Fruit fly (Drosophila melanogaster) whole organism, embryonic: ENCODE results near the gene sky.

Source experiments
- ATbp ChIP-seq: fragments of 200-800 bp; sonication (Bioruptor generic); optimal IDR thresholded peaks from 2 replicates; lab custom pipeline; 2017; ENCODE audit warnings: missing biosample characterization, mild to moderate bottlenecking, missing genetic modification characterization, missing genetic modification reagents
- Antp ChIP-seq: fragments of 200-800 bp; sonication (Bioruptor generic); optimal IDR thresholded peaks from 3 replicates; lab custom pipeline; 2016; ENCODE audit warnings: missing biosample characterization, missing genetic modification characterization
- BtbVII ChIP-seq: fragments of 200-800 bp; sonication (Bioruptor generic); optimal IDR thresholded peaks from 3 replicates; lab custom pipeline; 2017; ENCODE audit warnings: missing biosample characterization, mild to moderate bottlenecking, missing genetic modification characterization
- CG11456 ChIP-seq: fragments of 200-800 bp; sonication (Bioruptor generic); IDR thresholded peaks from 3 replicates; pipeline ENCODE4 v1.3.6; 2022; ENCODE audit warnings: missing biosample characterization, missing genetic modification characterization
- CG11504 ChIP-seq: fragments of 200-800 bp; sonication (Bioruptor generic); optimal IDR thresholded peaks from 3 replicates; lab custom pipeline; 2019; ENCODE audit warnings: missing biosample characterization, mild to moderate bottlenecking, missing genetic modification characterization, moderate library complexity
- CG12299 ChIP-seq: fragments of 200-800 bp; sonication (Bioruptor generic); optimal IDR thresholded peaks from 2 replicates; lab custom pipeline; 2018; ENCODE audit warnings: missing biosample characterization, mild to moderate bottlenecking, missing genetic modification characterization
- CG12942 ChIP-seq: fragments of 200-800 bp; sonication (Bioruptor generic); optimal IDR thresholded peaks from 3 replicates; lab custom pipeline; 2016; ENCODE audit warnings: missing biosample characterization, missing genetic modification characterization
- CG16779 ChIP-seq: fragments of 200-800 bp; sonication (Bioruptor generic); IDR thresholded peaks from 2 replicates; pipeline ENCODE4 v1.3.6; 2022; ENCODE audit warnings: missing biosample characterization, missing genetic modification characterization
- CG16863 ChIP-seq: fragments of 200-800 bp; sonication (Bioruptor generic); optimal IDR thresholded peaks from 3 replicates; lab custom pipeline; 2016; ENCODE audit warnings: missing biosample characterization, missing genetic modification characterization
- CG17912 ChIP-seq: fragments of 200-800 bp; sonication (Bioruptor generic); optimal IDR thresholded peaks from 2 replicates; lab custom pipeline; 2018; ENCODE audit warnings: missing biosample characterization, mild to moderate bottlenecking, missing genetic modification characterization
- CG2889 ChIP-seq: fragments of 200-800 bp; sonication (Bioruptor generic); IDR thresholded peaks from 3 replicates; pipeline ENCODE4 v1.3.6; 2022; ENCODE audit warnings: missing biosample characterization, missing genetic modification characterization
- CG32767 ChIP-seq: fragments of 200-800 bp; sonication (Bioruptor generic); IDR thresholded peaks from 2 replicates; pipeline ENCODE4 v1.3.6; 2022; ENCODE audit warnings: missing biosample characterization, missing genetic modification characterization
- CG4282 ChIP-seq: fragments of 200-800 bp; sonication (Bioruptor generic); optimal IDR thresholded peaks from 2 replicates; lab custom pipeline; 2016; ENCODE audit warnings: missing biosample characterization, missing genetic modification characterization
- CG6175 ChIP-seq: fragments of 200-800 bp; sonication (Bioruptor generic); IDR thresholded peaks from 3 replicates; pipeline ENCODE4 v1.3.6; 2022; ENCODE audit warnings: missing biosample characterization, missing genetic modification characterization
- CG7745 ChIP-seq: fragments of 200-800 bp; sonication (Bioruptor generic); optimal IDR thresholded peaks from 2 replicates; lab custom pipeline; 2018; ENCODE audit warnings: missing biosample characterization, mild to moderate bottlenecking, missing genetic modification characterization, moderate library complexity
- Dref ChIP-seq: fragments of 200-800 bp; sonication (Bioruptor generic); IDR thresholded peaks from 2 replicates; pipeline ENCODE4 v1.3.6; 2022; ENCODE audit warnings: missing biosample characterization, missing genetic modification characterization
- Elba2 ChIP-seq: fragments of 200-800 bp; sonication (Bioruptor generic); optimal IDR thresholded peaks from 3 replicates; lab custom pipeline; 2016; ENCODE audit warnings: missing biosample characterization, missing genetic modification characterization
- Ets97D ChIP-seq: fragments of 200-800 bp; sonication (Bioruptor generic); optimal IDR thresholded peaks from 3 replicates; lab custom pipeline; 2016; ENCODE audit warnings: missing biosample characterization, missing genetic modification characterization
- Fer1 ChIP-seq: fragments of 200-800 bp; sonication (Bioruptor generic); optimal IDR thresholded peaks from 2 replicates; lab custom pipeline; 2017; ENCODE audit warnings: missing biosample characterization, mild to moderate bottlenecking, missing genetic modification characterization
- Gug ChIP-seq: fragments of 200-800 bp; sonication (Bioruptor generic); IDR thresholded peaks from 4 replicates; pipeline ENCODE4 v1.3.6; 2022; ENCODE audit warnings: missing biosample characterization, missing genetic modification characterization
- H15 ChIP-seq: fragments of 200-800 bp; sonication (Bioruptor generic); IDR thresholded peaks from 3 replicates; pipeline ENCODE4 v1.3.6; 2022; ENCODE audit warnings: missing biosample characterization, missing genetic modification characterization
- Jarid2 ChIP-seq: fragments of 200-800 bp; sonication (Bioruptor generic); optimal IDR thresholded peaks from 3 replicates; lab custom pipeline; 2017; ENCODE audit warnings: mild to moderate bottlenecking, missing biosample characterization, missing genetic modification reagents, missing genetic modification characterization
- Mad ChIP-seq: fragments of 200-800 bp; sonication (Bioruptor generic); optimal IDR thresholded peaks from 2 replicates; lab custom pipeline; 2016; ENCODE audit warnings: missing biosample characterization, missing genetic modification characterization
- Neu2 ChIP-seq: fragments of 200-800 bp; sonication (Bioruptor generic); optimal IDR thresholded peaks from 3 replicates; lab custom pipeline; 2016; ENCODE audit warnings: missing biosample characterization, missing genetic modification characterization, borderline replicate concordance
- Ptx1 ChIP-seq: fragments of 200-800 bp; sonication (Bioruptor generic); IDR thresholded peaks from 2 replicates; pipeline ENCODE4 v1.3.6; 2022; ENCODE audit warnings: missing biosample characterization, missing genetic modification characterization
- Taf1 ChIP-seq: fragments of 200-800 bp; sonication (Bioruptor generic); IDR thresholded peaks from 2 replicates; pipeline ENCODE4 v1.3.6; 2022; ENCODE audit warnings: missing biosample characterization, missing genetic modification characterization
- Usf ChIP-seq: fragments of 200-800 bp; sonication (Bioruptor generic); optimal IDR thresholded peaks from 2 replicates; lab custom pipeline; 2017; ENCODE audit warnings: missing genotype, missing biosample characterization, missing genetic modification characterization
- ato ChIP-seq: fragments of 200-800 bp; sonication (Bioruptor generic); IDR thresholded peaks from 2 replicates; pipeline ENCODE4 v1.3.6; 2022; ENCODE audit warnings: missing biosample characterization, missing genetic modification characterization; ENCODE audit not compliant: partially characterized antibody
- btn ChIP-seq: fragments of 200-800 bp; sonication (Bioruptor generic); optimal IDR thresholded peaks from 2 replicates; lab custom pipeline; 2016; ENCODE audit warnings: missing biosample characterization, missing genetic modification characterization
- cg ChIP-seq: fragments of 200-800 bp; sonication (Bioruptor generic); optimal IDR thresholded peaks from 3 replicates; lab custom pipeline; 2019; ENCODE audit warnings: missing biosample characterization, mild to moderate bottlenecking, missing genetic modification characterization, moderate library complexity
- chn ChIP-seq: fragments of 200-800 bp; sonication (Bioruptor generic); optimal IDR thresholded peaks from 2 replicates; lab custom pipeline; 2016; ENCODE audit warnings: missing biosample characterization, missing genetic modification characterization
- corto ChIP-seq: fragments of 200-800 bp; sonication (Bioruptor generic); optimal IDR thresholded peaks from 2 replicates; lab custom pipeline; 2016; ENCODE audit warnings: missing biosample characterization, mild to moderate bottlenecking, missing genetic modification characterization, moderate library complexity
- dysf ChIP-seq: fragments of 200-800 bp; sonication (Bioruptor generic); IDR thresholded peaks from 3 replicates; pipeline ENCODE4 v1.3.6; 2022; ENCODE audit warnings: missing biosample characterization, missing genetic modification characterization
- fru ChIP-seq: fragments of >200 bp; optimal IDR thresholded peaks from 2 replicates; lab custom pipeline; 2017
- gcm2 ChIP-seq: fragments of 200-800 bp; sonication (Bioruptor generic); optimal IDR thresholded peaks from 2 replicates; lab custom pipeline; 2016; ENCODE audit warnings: missing biosample characterization, missing genetic modification characterization
- hb ChIP-seq: fragments of 200-800 bp; sonication (Bioruptor generic); IDR thresholded peaks from 3 replicates; pipeline ENCODE4 v1.3.6; 2022; ENCODE audit warnings: missing biosample characterization, missing genetic modification characterization; ENCODE audit not compliant: partially characterized antibody
- hth ChIP-seq: fragments of >200 bp; optimal IDR thresholded peaks from 2 replicates; lab custom pipeline; 2017; ENCODE audit warnings: inconsistent platforms
- ind ChIP-seq: fragments of 200-800 bp; sonication (Bioruptor generic); optimal IDR thresholded peaks from 3 replicates; lab custom pipeline; 2016; ENCODE audit warnings: missing biosample characterization, missing genetic modification characterization
- luna ChIP-seq: fragments of 200-800 bp; sonication (Bioruptor generic); optimal IDR thresholded peaks from 2 replicates; lab custom pipeline; 2016; ENCODE audit warnings: missing biosample characterization, missing genetic modification characterization
- mirr ChIP-seq: fragments of 200-800 bp; sonication (Bioruptor generic); optimal IDR thresholded peaks from 3 replicates; lab custom pipeline; 2018; ENCODE audit warnings: missing biosample characterization, mild to moderate bottlenecking, missing genetic modification characterization
- nmo ChIP-seq: fragments of 200-800 bp; sonication (Bioruptor generic); optimal IDR thresholded peaks from 2 replicates; lab custom pipeline; 2018; ENCODE audit warnings: missing biosample characterization, mild to moderate bottlenecking, missing genetic modification characterization, moderate library complexity
- prd ChIP-seq, 3 experiments: fragments of >200 bp in 2 of 3; fragments of 200-800 bp in 1 of 3; sonication (Bioruptor generic) in 1 of 3; optimal IDR thresholded peaks in 2 of 3; IDR thresholded peaks in 1 of 3; 2 replicates in 2 of 3; 3 replicates in 1 of 3; pipeline versions ENCODE4 v1.3.6 to Lab custom; 2017 to 2022; ENCODE audit warnings: missing biosample characterization in 1 of 3, missing genetic modification characterization in 1 of 3
- pros ChIP-seq: fragments of 200-800 bp; sonication (Bioruptor generic); optimal IDR thresholded peaks from 3 replicates; lab custom pipeline; 2019; ENCODE audit warnings: missing biosample characterization, mild to moderate bottlenecking, missing genetic modification characterization, moderate library complexity
- psq ChIP-seq: fragments of 200-800 bp; sonication (Bioruptor generic); optimal IDR thresholded peaks from 2 replicates; lab custom pipeline; 2017; ENCODE audit warnings: missing biosample characterization, missing genetic modification characterization
- ssp ChIP-seq: fragments of 200-800 bp; sonication (Bioruptor generic); IDR thresholded peaks from 2 replicates; pipeline ENCODE4 v1.3.6; 2022; ENCODE audit warnings: missing biosample characterization, missing genetic modification characterization
- sug ChIP-seq: fragments of 200-800 bp; optimal IDR thresholded peaks from 2 replicates; lab custom pipeline; 2019; ENCODE audit warnings: missing biosample characterization, mild to moderate bottlenecking, missing genetic modification characterization, moderate library complexity
- tin ChIP-seq: fragments of 200-800 bp; sonication (Bioruptor generic); optimal IDR thresholded peaks from 3 replicates; lab custom pipeline; 2016; ENCODE audit warnings: missing biosample characterization, missing genetic modification characterization
- trh ChIP-seq: fragments of 200-800 bp; sonication (Bioruptor generic); optimal IDR thresholded peaks from 2 replicates; lab custom pipeline; 2016; ENCODE audit warnings: missing biosample characterization, missing genetic modification characterization
- unc-4 ChIP-seq: fragments of 200-800 bp; sonication (Bioruptor generic); IDR thresholded peaks from 2 replicates; pipeline ENCODE4 v1.3.6; 2022; ENCODE audit warnings: missing biosample characterization, missing genetic modification characterization; ENCODE audit not compliant: partially characterized antibody
- vvl ChIP-seq: fragments of 200-800 bp; sonication (Bioruptor generic); IDR thresholded peaks from 2 replicates; pipeline ENCODE4 v1.3.6; 2022; ENCODE audit warnings: missing biosample characterization, missing genetic modification characterization
- wek ChIP-seq: fragments of 200-800 bp; sonication (Bioruptor generic); optimal IDR thresholded peaks from 3 replicates; lab custom pipeline; 2018; ENCODE audit warnings: missing biosample characterization, mild to moderate bottlenecking, missing genetic modification characterization, moderate library complexity

Gene sky

DNA sequence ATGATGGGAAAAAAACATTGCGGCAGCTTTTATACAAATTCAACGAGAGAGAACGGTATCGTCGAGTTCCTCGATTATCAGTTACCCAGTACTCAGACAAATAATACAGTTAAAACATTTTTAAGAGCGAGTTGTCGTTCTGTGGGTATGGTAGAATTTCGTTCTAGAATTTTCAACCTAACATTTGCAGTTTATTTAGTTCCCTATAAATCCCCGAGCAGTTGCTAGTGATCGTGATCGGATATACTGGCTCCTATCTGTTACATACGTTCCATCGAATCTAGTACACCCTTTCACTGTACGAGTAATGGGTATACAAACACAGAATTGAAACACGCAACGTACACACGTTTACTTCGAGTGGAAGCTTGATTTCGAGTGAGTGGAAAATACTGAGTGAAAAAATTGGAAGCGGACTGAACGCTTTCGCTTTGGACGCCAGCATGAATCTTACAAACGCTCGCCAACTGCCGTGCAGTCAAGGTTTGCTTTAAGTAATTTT, 53.9 kb downstream of the sky start, which contains the start of gene CG9338 (continued):
- TF ChIP-seq CG17912 (GFP tag; lab: Kevin White, UChicago), result no peak
- TF ChIP-seq sug (tag; lab: Kevin White, UChicago), result peak; percentile 80
- peak; percentile 58 for TF ChIP-seq CG12942 (GFP tag; lab: Kevin White, UChicago)
- TF ChIP-seq prd (optimal IDR thresholded peaks at IDR 0.05; lab: Kevin White, UChicago), result no peak
- TF ChIP-seq prd (GFP tag; IDR thresholded peaks at IDR 0.05; lab: Robert Waterston, UW), result peak; percentile 94
- peak; percentile 76 for TF ChIP-seq corto (GFP tag; lab: Kevin White, UChicago)
- TF ChIP-seq vvl (GFP tag; lab: Robert Waterston, UW), result peak; percentile 89
- TF ChIP-seq Mad (GFP tag; lab: Kevin White, UChicago), result peak; percentile 60
- TF ChIP-seq CG16779, result peak; percentile 82
- peak; percentile 92 for TF ChIP-seq BtbVII (GFP tag; lab: Kevin White, UChicago)
- peak; percentile 80 for TF ChIP-seq Taf1 (GFP tag; lab: Robert Waterston, UW)
- peak; percentile 67 for TF ChIP-seq tin (GFP tag; lab: Kevin White, UChicago)
- TF ChIP-seq mirr (GFP tag; lab: Kevin White, UChicago), result peak; percentile 87
- peak; percentile 81 for TF ChIP-seq CG32767 (GFP tag; lab: Robert Waterston, UW)
- peak; percentile 96 for TF ChIP-seq ind (GFP tag; lab: Kevin White, UChicago)
- TF ChIP-seq hth (lab: Kevin White, UChicago), result no peak
- TF ChIP-seq Ptx1, result peak; percentile 85
- no peak; the same call in 1 of the 3 replicates for TF ChIP-seq CG11456 (GFP tag; lab: Robert Waterston, UW)
- TF ChIP-seq psq, result peak; percentile 39
- peak; percentile 80 for TF ChIP-seq CG6175 (GFP tag; lab: Robert Waterston, UW)
- TF ChIP-seq trh (GFP tag; lab: Kevin White, UChicago), result peak; percentile 42
- peak; percentile 77 for TF ChIP-seq CG16863 (GFP tag; lab: Kevin White, UChicago)
- TF ChIP-seq CG4282 (GFP tag; lab: Kevin White, UChicago), result no peak
- TF ChIP-seq CG2889, result peak; percentile 43; the same call in 1 of the 3 replicates
- no peak for TF ChIP-seq Elba2 (GFP tag; lab: Kevin White, UChicago)
- TF ChIP-seq H15 (GFP tag; lab: Robert Waterston, UW), result peak; percentile 93
- peak; percentile 56 for TF ChIP-seq ssp (GFP tag; lab: Robert Waterston, UW)
- no peak for TF ChIP-seq hb
- TF ChIP-seq Antp (GFP tag; lab: Kevin White, UChicago), result peak; percentile 82
- peak; percentile 61 for TF ChIP-seq luna (GFP tag; lab: Kevin White, UChicago)
- peak; percentile 85 for TF ChIP-seq dysf
- TF ChIP-seq pros (GFP tag; lab: Kevin White, UChicago), result peak; percentile 60
- peak; percentile 74 for TF ChIP-seq ATbp (GFP tag; lab: Kevin White, UChicago)
- TF ChIP-seq Gug (GFP tag; lab: Robert Waterston, UW), result peak; percentile 87
- no peak for TF ChIP-seq Dref (GFP tag; lab: Robert Waterston, UW)
- peak; percentile 21 for TF ChIP-seq btn (GFP tag; lab: Kevin White, UChicago)
- no peak for TF ChIP-seq gcm2 (GFP tag; lab: Kevin White, UChicago)
- TF ChIP-seq ato (GFP tag; lab: Robert Waterston, UW), result peak; percentile 54; the same call in 1 of the 2 replicates
- TF ChIP-seq Ets97D (GFP tag; lab: Kevin White, UChicago), result peak; percentile 34
- no peak for TF ChIP-seq fru
- no peak for TF ChIP-seq CG7745
- no peak for TF ChIP-seq unc-4 (GFP tag; lab: Robert Waterston, UW)
- TF ChIP-seq chn, result peak; percentile 75
- peak; percentile 97 for TF ChIP-seq Fer1 (GFP tag; lab: Kevin White, UChicago)
- no peak for TF ChIP-seq Neu2 (GFP tag; lab: Kevin White, UChicago)
- peak; percentile 83 for TF ChIP-seq Jarid2 (GFP tag; lab: Kevin White, UChicago)
- TF ChIP-seq cg (GFP tag; lab: Kevin White, UChicago), result peak; percentile 70
- TF ChIP-seq Usf, result peak; percentile 47
- peak; percentile 76 for TF ChIP-seq CG12299 (tag; lab: Kevin White, UChicago)
- TF ChIP-seq wek (GFP tag; lab: Kevin White, UChicago), result peak; percentile 39
- peak; percentile 84 for TF ChIP-seq CG11504
- TF ChIP-seq nmo, result peak; percentile 84
